Fruit fly (Drosophila melanogaster): Measurements from ENCODE around the gene CG9168.
"Not testable (repeated sequence)": the region's sequence is repeated elsewhere in the genome, so short reads cannot be mapped to it uniquely, and the experiment has no call there.

CG9168 gene

DNA sequence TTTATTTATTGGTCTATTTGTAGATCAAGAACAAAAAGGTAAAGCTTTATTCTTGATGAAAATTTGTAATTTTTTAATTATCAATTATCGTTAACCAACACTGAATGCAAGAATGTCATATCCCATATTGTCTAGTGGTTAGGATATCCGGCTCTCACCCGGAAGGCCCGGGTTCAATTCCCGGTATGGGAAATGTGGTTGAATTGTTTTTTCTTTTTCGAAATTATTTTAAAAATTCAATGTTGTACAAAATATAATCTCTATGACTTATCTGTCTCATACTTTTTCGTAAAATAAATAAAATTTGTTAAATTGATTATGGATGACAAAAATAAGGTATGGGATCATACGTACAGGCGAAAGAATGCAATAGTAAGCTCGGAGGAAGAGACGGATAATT is 12.6 kb upstream of the CG9168 start, which contains the start of gene CG32320:
Gene CG32320, plus strand, starts transcription at position 301 of the 400 bp plus-strand sequence.
- not testable (repeated sequence) for TF ChIP-seq Hr83 (GFP tag; optimal IDR thresholded peaks at IDR 0.05; ENCODE audit: poor library complexity, severe bottlenecking); Mio (GFP tag; optimal IDR thresholded peaks at IDR 0.05); OdsH (GFP tag; optimal IDR thresholded peaks at IDR 0.05)

DNA sequence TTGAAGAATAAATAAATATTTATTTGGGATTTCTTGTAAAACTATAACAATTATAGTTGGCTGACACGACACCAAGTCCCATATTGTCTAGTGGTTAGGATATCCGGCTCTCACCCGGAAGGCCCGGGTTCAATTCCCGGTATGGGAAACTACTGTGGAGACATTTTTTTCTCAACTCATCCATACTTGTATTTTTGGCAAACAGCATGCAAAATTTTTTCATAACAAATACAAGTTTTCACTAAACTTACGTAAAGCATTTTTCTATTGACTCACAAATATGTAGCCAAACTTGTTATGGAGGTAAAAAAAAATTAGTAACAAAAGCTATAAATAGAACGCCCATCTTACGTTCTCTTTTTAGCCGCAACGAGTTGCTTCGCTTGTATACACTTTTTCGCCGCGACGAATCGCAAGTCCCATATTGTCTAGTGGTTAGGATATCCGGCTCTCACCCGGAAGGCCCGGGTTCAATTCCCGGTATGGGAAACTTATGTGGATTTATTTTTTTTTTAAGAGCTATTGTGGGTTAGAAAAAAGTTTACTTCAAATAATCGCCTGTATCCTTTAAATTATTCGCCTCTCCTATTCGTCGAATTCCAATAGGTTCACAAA is 9.4 kb upstream of the CG9168 start:
- no peak for TF ChIP-seq Myc (optimal IDR thresholded peaks at IDR 0.05)

DNA sequence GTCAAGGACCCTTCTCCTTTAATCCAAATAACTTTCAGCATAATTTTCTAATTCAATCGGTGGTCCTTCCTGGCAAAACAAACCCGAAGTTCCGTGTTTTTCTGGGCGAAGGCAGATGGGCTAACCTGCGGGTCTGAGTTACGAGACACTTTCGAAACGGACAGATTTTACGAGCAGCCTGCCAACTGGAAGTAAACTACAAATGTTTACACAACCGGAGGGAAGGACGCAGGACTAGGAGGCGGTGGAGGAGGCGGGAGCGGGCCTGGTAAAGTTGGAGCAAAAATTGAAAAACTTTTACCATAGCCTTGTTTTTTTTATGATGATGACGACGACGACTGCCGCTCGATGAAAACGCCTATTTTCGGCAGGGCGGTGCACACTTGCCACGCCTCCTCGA is 8.7 kb upstream of the CG9168 start:
- TF ChIP-seq Jra (GFP tag; optimal IDR thresholded peaks at IDR 0.05) = no peak
- no peak for TF ChIP-seq HLH106 (tag; optimal IDR thresholded peaks at IDR 0.05)
- no peak for TF ChIP-seq fru (GFP tag; optimal IDR thresholded peaks at IDR 0.05)
- no peak for TF ChIP-seq sv (GFP tag; optimal IDR thresholded peaks at IDR 0.05)
- no peak for TF ChIP-seq ey (GFP tag; optimal IDR thresholded peaks at IDR 0.05)
- no peak for TF ChIP-seq Hnf4 (GFP tag; optimal IDR thresholded peaks at IDR 0.05)
- TF ChIP-seq Dif (GFP tag; optimal IDR thresholded peaks at IDR 0.05; ENCODE audit: partially characterized antibody) = no peak
- TF ChIP-seq Vsx2 (GFP tag; optimal IDR thresholded peaks at IDR 0.05; ENCODE audit: partially characterized antibody) = no peak
- no peak for TF ChIP-seq jim (GFP tag; optimal IDR thresholded peaks at IDR 0.05)
- no peak for TF ChIP-seq N (GFP tag; optimal IDR thresholded peaks at IDR 0.05)
- TF ChIP-seq dl (GFP tag; optimal IDR thresholded peaks at IDR 0.05; ENCODE audit: insufficient read depth in 1 of 2, partially characterized antibody in 2 of 2) = no peak
- no peak for TF ChIP-seq woc (GFP tag; optimal IDR thresholded peaks at IDR 0.05)
- TF ChIP-seq pan (optimal IDR thresholded peaks at IDR 0.05) = no peak

- no peak for TF ChIP-seq Jra (GFP tag; optimal IDR thresholded peaks at IDR 0.05)
- TF ChIP-seq Mio (GFP tag; optimal IDR thresholded peaks at IDR 0.05) = no peak
- TF ChIP-seq CrebA (GFP tag; optimal IDR thresholded peaks at IDR 0.05; ENCODE audit: borderline replicate concordance) = no peak
- TF ChIP-seq rgr (GFP tag; optimal IDR thresholded peaks at IDR 0.05) = no peak
- no peak for TF ChIP-seq Rel (GFP tag; optimal IDR thresholded peaks at IDR 0.05)
- TF ChIP-seq Rel (tag; optimal IDR thresholded peaks at IDR 0.05) = no peak
- no peak for TF ChIP-seq Hr83 (GFP tag; optimal IDR thresholded peaks at IDR 0.05; ENCODE audit: poor library complexity, severe bottlenecking)
- no peak for TF ChIP-seq sage (GFP tag; optimal IDR thresholded peaks at IDR 0.05)
- TF ChIP-seq Vsx2 (GFP tag; optimal IDR thresholded peaks at IDR 0.05; ENCODE audit: partially characterized antibody) = no peak
- no peak for TF ChIP-seq Dfd (GFP tag; optimal IDR thresholded peaks at IDR 0.05)
- TF ChIP-seq Hnf4 (GFP tag; optimal IDR thresholded peaks at IDR 0.05) = no peak
- no peak for TF ChIP-seq OdsH (GFP tag; optimal IDR thresholded peaks at IDR 0.05)
- TF ChIP-seq fru (GFP tag; optimal IDR thresholded peaks at IDR 0.05) = no peak
- TF ChIP-seq CG32264 (GFP tag; optimal IDR thresholded peaks at IDR 0.05) = no peak
Measured at dm6 chr3L:1404549-1404948, 6.3 kb upstream of the CG9168 start.

DNA sequence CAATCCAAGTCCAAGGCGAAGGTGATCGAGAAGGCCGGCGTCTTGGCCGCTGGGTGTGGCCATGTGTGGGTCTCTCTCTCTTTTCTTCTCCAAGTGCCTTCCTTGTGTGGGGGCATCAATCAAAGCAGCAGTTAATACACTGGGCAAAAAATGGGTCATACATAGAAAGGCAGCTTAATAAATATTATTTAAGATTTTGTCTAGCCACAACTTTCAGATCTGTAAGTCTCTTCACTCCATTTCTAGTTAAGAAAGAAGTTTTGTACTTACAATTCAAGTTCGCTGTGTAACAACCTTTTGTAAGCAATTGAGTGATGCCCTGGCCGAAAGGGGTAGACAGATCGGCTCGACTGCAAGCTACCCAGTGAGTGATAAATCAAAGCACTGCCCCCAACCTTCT is 2.8 kb upstream of the CG9168 start:
- TF ChIP-seq ey (GFP tag; optimal IDR thresholded peaks at IDR 0.05) = no peak
- TF ChIP-seq fru (GFP tag; optimal IDR thresholded peaks at IDR 0.05) = peak; percentile 3
- no peak for TF ChIP-seq CrebA (GFP tag; optimal IDR thresholded peaks at IDR 0.05; ENCODE audit: borderline replicate concordance)
- TF ChIP-seq dl (GFP tag; optimal IDR thresholded peaks at IDR 0.05; ENCODE audit: insufficient read depth in 1 of 2, partially characterized antibody in 2 of 2) = no peak
- TF ChIP-seq dmrt93B (GFP tag; optimal IDR thresholded peaks at IDR 0.05) = peak; percentile 4
- TF ChIP-seq woc (GFP tag; optimal IDR thresholded peaks at IDR 0.05) = peak; percentile 52
- TF ChIP-seq sage (GFP tag; optimal IDR thresholded peaks at IDR 0.05) = no peak
- TF ChIP-seq Myc (optimal IDR thresholded peaks at IDR 0.05) = no peak
- no peak for TF ChIP-seq OdsH (GFP tag; optimal IDR thresholded peaks at IDR 0.05)
- TF ChIP-seq CG32264 (GFP tag; optimal IDR thresholded peaks at IDR 0.05) = peak; percentile 17
- TF ChIP-seq sv (GFP tag; optimal IDR thresholded peaks at IDR 0.05) = no peak
- no peak for TF ChIP-seq Hnf4 (GFP tag; optimal IDR thresholded peaks at IDR 0.05)
- no peak for TF ChIP-seq psq (GFP tag; optimal IDR thresholded peaks at IDR 0.05)

dm6 chr3L:1414032-1414431 is 3.2 kb downstream of the CG9168 start:
- TF ChIP-seq dl (GFP tag; optimal IDR thresholded peaks at IDR 0.05; ENCODE audit: insufficient read depth in 1 of 2, partially characterized antibody in 2 of 2) (no peak), Myc (optimal IDR thresholded peaks at IDR 0.05) (no peak), br (GFP tag; optimal IDR thresholded peaks at IDR 0.05) (peak; percentile 51), OdsH (GFP tag; optimal IDR thresholded peaks at IDR 0.05) (peak; percentile 1), woc (GFP tag; optimal IDR thresholded peaks at IDR 0.05) (no peak), psq (GFP tag; optimal IDR thresholded peaks at IDR 0.05) (peak; percentile 22), ey (GFP tag; optimal IDR thresholded peaks at IDR 0.05) (peak; percentile 43), Sp1 (GFP tag; optimal IDR thresholded peaks at IDR 0.05) (no peak), dsf (GFP tag; optimal IDR thresholded peaks at IDR 0.05; ENCODE audit: borderline replicate concordance) (no peak), Rel (GFP tag; optimal IDR thresholded peaks at IDR 0.05) (no peak), Rel (tag; optimal IDR thresholded peaks at IDR 0.05) (no peak), jim (GFP tag; optimal IDR thresholded peaks at IDR 0.05) (no peak), fru (GFP tag; optimal IDR thresholded peaks at IDR 0.05) (peak; percentile 49), Vsx2 (GFP tag; optimal IDR thresholded peaks at IDR 0.05; ENCODE audit: partially characterized antibody) (no peak), Hnf4 (GFP tag; optimal IDR thresholded peaks at IDR 0.05) (peak; percentile 20), Abd-B (GFP tag; optimal IDR thresholded peaks at IDR 0.05) (no peak), Jra (GFP tag; optimal IDR thresholded peaks at IDR 0.05) (no peak), h (GFP tag; optimal IDR thresholded peaks at IDR 0.05) (peak; percentile 25), rgr (GFP tag; optimal IDR thresholded peaks at IDR 0.05) (peak; percentile 61), CrebA (GFP tag; optimal IDR thresholded peaks at IDR 0.05; ENCODE audit: borderline replicate concordance) (no peak), foxo (GFP tag; optimal IDR thresholded peaks at IDR 0.05) (peak in 1 of 2 experiments; percentile 57)
